Fruit fly (Drosophila melanogaster) whole organism, embryonic: ENCODE data around the gene Tailor.

ENCODE experiments used
- ATbp ChIP-seq: fragments of 200-800 bp; sonication (Bioruptor generic); optimal IDR thresholded peaks from 2 replicates; lab custom pipeline; 2017; ENCODE audit warnings: missing biosample characterization, mild to moderate bottlenecking, missing genetic modification characterization, missing genetic modification reagents
- CG11085 ChIP-seq: fragments of 200-800 bp; sonication (Bioruptor generic); IDR thresholded peaks from 2 replicates; pipeline ENCODE4 v1.3.6; 2022; ENCODE audit warnings: missing biosample characterization, missing genetic modification characterization
- CG11696 ChIP-seq: fragments of 200-800 bp; sonication (Bioruptor generic); IDR thresholded peaks from 2 replicates; pipeline ENCODE4 v1.3.6; 2022; ENCODE audit warnings: missing biosample characterization, missing genetic modification characterization
- CG12769 ChIP-seq: fragments of 200-800 bp; sonication (Bioruptor generic); optimal IDR thresholded peaks from 2 replicates; lab custom pipeline; 2019; ENCODE audit warnings: missing biosample characterization, mild to moderate bottlenecking, missing genetic modification characterization, moderate library complexity
- CG12942 ChIP-seq: fragments of 200-800 bp; sonication (Bioruptor generic); optimal IDR thresholded peaks from 3 replicates; lab custom pipeline; 2016; ENCODE audit warnings: missing biosample characterization, missing genetic modification characterization
- CG17361 ChIP-seq: fragments of 200-800 bp; sonication (Bioruptor generic); IDR thresholded peaks from 3 replicates; pipeline ENCODE4 v1.3.6; 2022; ENCODE audit warnings: missing biosample characterization, missing genetic modification characterization
- CG30403 ChIP-seq: fragments of 200-800 bp; sonication (Bioruptor generic); optimal IDR thresholded peaks from 3 replicates; lab custom pipeline; 2016; ENCODE audit warnings: missing biosample characterization, missing genetic modification characterization
- CG31441 ChIP-seq: fragments of 200-800 bp; sonication (Bioruptor generic); IDR thresholded peaks from 2 replicates; pipeline ENCODE4 v1.3.6; 2022; ENCODE audit warnings: missing biosample characterization, missing genetic modification characterization
- CG3407 ChIP-seq: fragments of 200-800 bp; sonication (Bioruptor generic); optimal IDR thresholded peaks from 2 replicates; lab custom pipeline; 2018; ENCODE audit warnings: missing biosample characterization, mild to moderate bottlenecking, missing genetic modification characterization
- CG34224 ChIP-seq: fragments of 200-800 bp; sonication (Bioruptor generic); IDR thresholded peaks from 3 replicates; pipeline ENCODE4 v1.3.6; 2022; ENCODE audit warnings: missing biosample characterization, missing genetic modification characterization; ENCODE audit not compliant: partially characterized antibody
- CG4360 ChIP-seq: fragments of 200-800 bp; sonication (Bioruptor generic); IDR thresholded peaks from 2 replicates; pipeline ENCODE4 v1.3.6; 2022; ENCODE audit warnings: missing biosample characterization, missing genetic modification characterization
- CG4730 ChIP-seq: fragments of 200-800 bp; sonication (Bioruptor generic); IDR thresholded peaks from 2 replicates; pipeline ENCODE4 v1.3.6; 2022; ENCODE audit warnings: missing biosample characterization, missing genetic modification characterization
- CG5245 ChIP-seq: fragments of 200-800 bp; sonication (Bioruptor generic); optimal IDR thresholded peaks from 3 replicates; lab custom pipeline; 2016; ENCODE audit warnings: missing biosample characterization, missing genetic modification characterization
- CG7556 ChIP-seq: fragments of 200-800 bp; sonication (Bioruptor generic); optimal IDR thresholded peaks from 2 replicates; lab custom pipeline; 2017; ENCODE audit warnings: missing biosample characterization, mild to moderate bottlenecking, missing genetic modification characterization
- CG8089 ChIP-seq: fragments of 200-800 bp; sonication (Bioruptor generic); optimal IDR thresholded peaks from 3 replicates; lab custom pipeline; 2016; ENCODE audit warnings: missing biosample characterization, missing genetic modification characterization
- CG9609 ChIP-seq: fragments of 200-800 bp; sonication (Bioruptor generic); optimal IDR thresholded peaks from 3 replicates; lab custom pipeline; 2016; ENCODE audit warnings: missing biosample characterization, missing genetic modification characterization
- CG9817 ChIP-seq: fragments of 200-800 bp; sonication (Bioruptor generic); optimal IDR thresholded peaks from 2 replicates; lab custom pipeline; 2018; ENCODE audit warnings: missing biosample characterization, mild to moderate bottlenecking, missing genetic modification characterization, moderate library complexity
- Deaf1 ChIP-seq: fragments of 200-800 bp; optimal IDR thresholded peaks from 3 replicates; lab custom pipeline; 2019; ENCODE audit warnings: missing biosample characterization, mild to moderate bottlenecking, missing genetic modification characterization, moderate library complexity
- Doc3 ChIP-seq: fragments of 200-800 bp; sonication (Bioruptor generic); IDR thresholded peaks from 3 replicates; pipeline ENCODE4 v1.3.6; 2022; ENCODE audit warnings: missing biosample characterization, missing genetic modification characterization; ENCODE audit not compliant: partially characterized antibody
- Drgx ChIP-seq: fragments of 200-800 bp; sonication (Bioruptor generic); IDR thresholded peaks from 2 replicates; pipeline ENCODE4 v1.3.6; 2022; ENCODE audit warnings: missing biosample characterization, missing genetic modification characterization
- Eip74EF ChIP-seq, 2 experiments: fragments of 200-800 bp in 1 of 2; fragments of >200 bp in 1 of 2; sonication (Bioruptor generic) in 1 of 2; optimal IDR thresholded peaks; 2 replicates each; lab custom pipeline; 2017 to 2019; ENCODE audit warnings: missing biosample characterization in 2 of 2, missing genetic modification characterization in 2 of 2, mild to moderate bottlenecking in 1 of 2, moderate library complexity in 1 of 2
- Hey ChIP-seq: fragments of 200-800 bp; sonication (Bioruptor generic); optimal IDR thresholded peaks from 3 replicates; lab custom pipeline; 2018; ENCODE audit warnings: missing biosample characterization, mild to moderate bottlenecking, missing genetic modification characterization
- Mad ChIP-seq: fragments of 200-800 bp; sonication (Bioruptor generic); optimal IDR thresholded peaks from 2 replicates; lab custom pipeline; 2016; ENCODE audit warnings: missing biosample characterization, missing genetic modification characterization
- NFAT ChIP-seq: fragments of 200-800 bp; sonication (Bioruptor generic); IDR thresholded peaks from 2 replicates; pipeline ENCODE4 v1.3.6; 2022; ENCODE audit warnings: missing biosample characterization, missing genetic modification characterization
- Poxn ChIP-seq: fragments of 200-800 bp; sonication (Bioruptor generic); IDR thresholded peaks from 2 replicates; pipeline ENCODE4 v1.3.6; 2022; ENCODE audit warnings: missing biosample characterization, missing genetic modification characterization
- Rx ChIP-seq: fragments of 200-800 bp; sonication (Bioruptor generic); IDR thresholded peaks from 2 replicates; pipeline ENCODE4 v1.3.6; 2022; ENCODE audit warnings: missing biosample characterization, missing genetic modification characterization
- Six4 ChIP-seq: fragments of 200-800 bp; sonication (Bioruptor generic); optimal IDR thresholded peaks from 2 replicates; lab custom pipeline; 2016; ENCODE audit warnings: missing biosample characterization, missing genetic modification characterization
- Sox100B ChIP-seq: fragments of 200-800 bp; sonication (Bioruptor generic); optimal IDR thresholded peaks from 3 replicates; lab custom pipeline; 2018; ENCODE audit warnings: missing biosample characterization, mild to moderate bottlenecking, missing genetic modification characterization
- Sox102F ChIP-seq: fragments of 200-800 bp; sonication (Bioruptor generic); optimal IDR thresholded peaks from 2 replicates; lab custom pipeline; 2018; ENCODE audit warnings: missing biosample characterization, mild to moderate bottlenecking, missing genetic modification characterization, moderate library complexity
- Spps ChIP-seq: fragments of 200-800 bp; sonication (Bioruptor generic); optimal IDR thresholded peaks from 2 replicates; lab custom pipeline; 2018; ENCODE audit warnings: missing biosample characterization, mild to moderate bottlenecking, missing genetic modification characterization
- btn ChIP-seq: fragments of 200-800 bp; sonication (Bioruptor generic); optimal IDR thresholded peaks from 2 replicates; lab custom pipeline; 2016; ENCODE audit warnings: missing biosample characterization, missing genetic modification characterization
- cato ChIP-seq: fragments of 200-800 bp; sonication (Bioruptor generic); optimal IDR thresholded peaks from 2 replicates; lab custom pipeline; 2016; ENCODE audit warnings: missing biosample characterization, missing genetic modification characterization, borderline replicate concordance
- caup ChIP-seq: fragments of 200-800 bp; sonication (Bioruptor generic); optimal IDR thresholded peaks from 3 replicates; lab custom pipeline; 2017; ENCODE audit warnings: missing biosample characterization, mild to moderate bottlenecking, missing genetic modification characterization, moderate library complexity; ENCODE audit not compliant: severe bottlenecking
- chm ChIP-seq: fragments of 200-800 bp; sonication (Bioruptor generic); IDR thresholded peaks from 2 replicates; pipeline ENCODE4 v1.3.6; 2022; ENCODE audit warnings: missing biosample characterization, missing genetic modification characterization
- croc ChIP-seq: fragments of 200-800 bp; sonication (Bioruptor generic); conservative IDR thresholded peaks from 3 replicates; pipeline ENCODE4 v1.3.6; 2022; ENCODE audit warnings: missing biosample characterization, missing genetic modification characterization
- crol ChIP-seq: fragments of 200-800 bp; sonication (Bioruptor generic); IDR thresholded peaks from 2 replicates; pipeline ENCODE4 v1.3.6; 2022; ENCODE audit warnings: missing biosample characterization, missing genetic modification characterization
- dimm ChIP-seq: fragments of 200-800 bp; sonication (Bioruptor generic); IDR thresholded peaks from 2 replicates; pipeline ENCODE4 v1.3.6; 2022; ENCODE audit warnings: missing biosample characterization, missing genetic modification characterization
- dm ChIP-seq: fragments of 200-800 bp; sonication (Bioruptor generic); optimal IDR thresholded peaks from 3 replicates; lab custom pipeline; 2016; ENCODE audit warnings: missing biosample characterization, missing genetic modification characterization
- ewg ChIP-seq: fragments of 200-800 bp; sonication (Bioruptor generic); optimal IDR thresholded peaks from 3 replicates; lab custom pipeline; 2017; ENCODE audit warnings: mild to moderate bottlenecking, missing biosample characterization, missing genetic modification reagents, missing genetic modification characterization
- fru ChIP-seq: fragments of >200 bp; optimal IDR thresholded peaks from 2 replicates; lab custom pipeline; 2017
- gcm ChIP-seq: fragments of 200-800 bp; sonication (Bioruptor generic); optimal IDR thresholded peaks from 2 replicates; lab custom pipeline; 2019; ENCODE audit warnings: missing biosample characterization, mild to moderate bottlenecking, missing genetic modification characterization, moderate library complexity
- ham ChIP-seq: fragments of 200-800 bp; sonication (Bioruptor generic); IDR thresholded peaks from 2 replicates; pipeline ENCODE4 v1.3.6; 2022; ENCODE audit warnings: missing biosample characterization, missing genetic modification characterization
- her ChIP-seq: fragments of 200-800 bp; sonication (Bioruptor generic); optimal IDR thresholded peaks from 2 replicates; lab custom pipeline; 2016; ENCODE audit warnings: missing biosample characterization, missing genetic modification characterization
- lola ChIP-seq, 3 experiments: fragments of >200 bp in 2 of 3; fragments of 200-800 bp in 1 of 3; sonication (Bioruptor generic) in 1 of 3; optimal IDR thresholded peaks; 2 replicates each; lab custom pipeline; 2017 to 2019; ENCODE audit warnings: missing biosample characterization in 3 of 3, missing genetic modification characterization in 3 of 3, mild to moderate bottlenecking in 1 of 3, moderate library complexity in 1 of 3
- nerfin-1 ChIP-seq: fragments of 200-800 bp; sonication (Bioruptor generic); optimal IDR thresholded peaks from 3 replicates; lab custom pipeline; 2019; ENCODE audit warnings: missing biosample characterization, mild to moderate bottlenecking, missing genetic modification characterization, moderate library complexity
- oc ChIP-seq: fragments of 200-800 bp; sonication (Bioruptor generic); optimal IDR thresholded peaks from 2 replicates; lab custom pipeline; 2018; ENCODE audit warnings: missing biosample characterization, mild to moderate bottlenecking, missing genetic modification characterization, moderate library complexity
- otp ChIP-seq: fragments of 200-800 bp; sonication (Bioruptor generic); IDR thresholded peaks from 3 replicates; pipeline ENCODE4, ENCODE4 v1.3.6; 2022; ENCODE audit warnings: missing biosample characterization, missing genetic modification characterization
- rib ChIP-seq: fragments of 200-800 bp; sonication (Bioruptor generic); IDR thresholded peaks from 2 replicates; pipeline ENCODE4 v1.3.6; 2022; ENCODE audit warnings: missing biosample characterization, missing genetic modification characterization
- scrt ChIP-seq: fragments of 200-800 bp; sonication (Bioruptor generic); optimal IDR thresholded peaks from 2 replicates; lab custom pipeline; 2018; ENCODE audit warnings: missing biosample characterization, mild to moderate bottlenecking, missing genetic modification characterization, moderate library complexity
- tll ChIP-seq, 2 experiments: fragments of 200-800 bp in 1 of 2; fragments of >200 bp in 1 of 2; sonication (Bioruptor generic) in 1 of 2; optimal IDR thresholded peaks; 2 replicates each; lab custom pipeline; 2017 to 2019; ENCODE audit warnings: missing biosample characterization in 2 of 2, missing genetic modification characterization in 2 of 2, mild to moderate bottlenecking in 1 of 2, moderate library complexity in 1 of 2
- tup ChIP-seq: fragments of 200-800 bp; sonication (Bioruptor generic); optimal IDR thresholded peaks from 2 replicates; lab custom pipeline; 2016; ENCODE audit warnings: missing biosample characterization, mild to moderate bottlenecking, missing genetic modification characterization, moderate library complexity
- z ChIP-seq: fragments of 200-800 bp; sonication (Bioruptor generic); IDR thresholded peaks from 3 replicates; pipeline ENCODE4 v1.3.6; 2022; ENCODE audit warnings: missing biosample characterization, missing genetic modification characterization

Tailor gene

DNA sequence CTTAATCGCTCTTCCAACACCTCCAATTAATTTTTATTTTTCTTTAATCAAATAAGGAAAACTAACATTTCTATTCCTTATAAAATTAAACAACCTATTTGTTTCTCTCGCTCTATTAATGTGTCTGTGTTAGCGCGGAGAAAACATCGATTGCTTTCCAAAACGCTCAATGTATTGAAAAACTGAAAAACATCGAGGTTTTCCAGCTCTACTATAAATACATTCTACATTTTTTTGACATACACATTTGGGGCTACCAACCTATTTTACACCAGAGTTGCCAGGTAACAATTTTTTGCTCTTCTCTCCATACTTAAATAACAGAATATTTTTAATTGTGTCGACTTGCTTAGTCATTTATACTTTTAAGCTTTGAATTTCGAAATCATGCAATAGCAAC is 6.0 kb upstream of the Tailor start (continued):
- TF ChIP-seq Mad (GFP tag; lab: Kevin White, UChicago) (no peak), CG34224 (GFP tag; lab: Robert Waterston, UW) (peak; percentile 66), CG11696 (GFP tag; lab: Robert Waterston, UW) (no peak), scrt (GFP tag; lab: Kevin White, UChicago) (no peak), CG3407 (GFP tag; lab: Kevin White, UChicago) (no peak), CG7556 (GFP tag; lab: Kevin White, UChicago) (no peak), CG4730 (no peak), Drgx (GFP tag; lab: Robert Waterston, UW) (no peak), oc (tag; lab: Kevin White, UChicago) (no peak), btn (GFP tag; lab: Kevin White, UChicago) (no peak), fru (no peak), Eip74EF (GFP tag; optimal IDR thresholded peaks at IDR 0.05; lab: Kevin White, UChicago) (no peak), tll (GFP tag; optimal IDR thresholded peaks at IDR 0.05; lab: Kevin White, UChicago) (no peak), her (peak; percentile 1), ewg (GFP tag; lab: Kevin White, UChicago) (no peak), CG5245 (GFP tag; lab: Kevin White, UChicago) (no peak), crol (GFP tag; lab: Robert Waterston, UW) (no peak), CG17361 (no peak), CG31441 (GFP tag; lab: Robert Waterston, UW) (no peak), rib (GFP tag; lab: Robert Waterston, UW) (no peak), CG30403 (GFP tag; lab: Kevin White, UChicago) (peak; percentile 57), dm (GFP tag; lab: Kevin White, UChicago) (peak; percentile 48), tup (no peak), ATbp (GFP tag; lab: Kevin White, UChicago) (no peak), Six4 (peak; percentile 4), Sox102F (GFP tag; lab: Kevin White, UChicago) (no peak), Poxn (no peak), ham (GFP tag; lab: Robert Waterston, UW) (no peak), Doc3 (peak; percentile 71; the same call in 2 of the 3 replicates), dimm (GFP tag; lab: Robert Waterston, UW) (no peak), CG9817 (tag; lab: Kevin White, UChicago) (peak; percentile 22), caup (no peak), Sox100B (GFP tag; lab: Kevin White, UChicago) (no peak), gcm (peak; percentile 14), otp (GFP tag; lab: Robert Waterston, UW) (no peak), Deaf1 (tag; lab: Kevin White, UChicago) (no peak), lola (GFP tag; optimal IDR thresholded peaks at IDR 0.05; lab: Kevin White, UChicago) (no peak), cato (GFP tag; lab: Kevin White, UChicago) (no peak), CG11085 (GFP tag; lab: Robert Waterston, UW) (no peak), CG12769 (tag; lab: Kevin White, UChicago) (no peak), CG4360 (GFP tag; lab: Robert Waterston, UW) (no peak), Rx (GFP tag; lab: Robert Waterston, UW) (no peak), nerfin-1 (tag; lab: Kevin White, UChicago) (no peak), Hey (no peak), chm (GFP tag; lab: Robert Waterston, UW) (peak; percentile 11; the same call in 1 of the 2 replicates), Spps (no peak), CG8089 (GFP tag; lab: Kevin White, UChicago) (no peak), z (GFP tag; lab: Robert Waterston, UW) (no peak), CG9609 (no peak), croc (GFP tag; lab: Robert Waterston, UW) (no peak), CG12942 (GFP tag; lab: Kevin White, UChicago) (no peak), NFAT (GFP tag; lab: Robert Waterston, UW) (no peak)
